Fruit fly (Drosophila melanogaster) Kc167 (cell line): Measurements from ENCODE around the gene CG12061.

Experiments
- Myc ChIP-seq: fragments of >200 bp; optimal IDR thresholded peaks from 2 replicates; lab custom pipeline; 2017; ENCODE audit warnings: missing external identifiers
- h ChIP-seq: fragments of >200 bp; optimal IDR thresholded peaks from 3 replicates; lab custom pipeline; 2018; ENCODE audit warnings: missing external identifiers
- psq ChIP-seq: fragments of >200 bp; optimal IDR thresholded peaks from 2 replicates; lab custom pipeline; 2017; ENCODE audit warnings: missing external identifiers

- TF ChIP-seq psq, result no peak
- no peak for TF ChIP-seq h (lab: Kevin White, UChicago)
- TF ChIP-seq Myc, result no peak
Observed at dm6 chrX:23082407-23082905, 46.6 kb downstream of the CG12061 start, which contains the start of the genes CG17163 and CG17168.
